Worm (Caenorhabditis elegans) whole organism, early embryonic: ENCODE data around the gene T06A10.2.

Experiments
- B0310.2 ChIP-seq: sonication (generic microtip); optimal IDR thresholded peaks from 2 replicates; lab custom pipeline; 2016; ENCODE audit warnings: mild to moderate bottlenecking, missing genetic modification characterization, missing compliant biosample characterization
- aly-1 ChIP-seq: sonication (generic microtip); optimal IDR thresholded peaks from 2 replicates; lab custom pipeline; 2016; ENCODE audit warnings: missing genetic modification characterization, missing compliant biosample characterization
- ama-1 ChIP-seq: fragments of 150-350 bp; optimal IDR thresholded peaks from 2 replicates; lab custom pipeline; 2014
- ceh-13 ChIP-seq: fragments of 200-800 bp; sonication (Bioruptor generic); optimal IDR thresholded peaks from 2 replicates; lab custom pipeline; 2018; ENCODE audit warnings: mild to moderate bottlenecking, missing genetic modification characterization, missing compliant biosample characterization
- hmg-4 ChIP-seq: fragments of 200-800 bp; sonication (Bioruptor generic); optimal IDR thresholded peaks from 2 replicates; lab custom pipeline; 2018; ENCODE audit warnings: mild to moderate bottlenecking, missing genetic modification characterization, missing compliant biosample characterization
- tra-4 ChIP-seq: sonication (generic microtip); optimal IDR thresholded peaks from 2 replicates; lab custom pipeline; 2017; ENCODE audit warnings: missing genetic modification characterization, missing compliant biosample characterization

DNA sequence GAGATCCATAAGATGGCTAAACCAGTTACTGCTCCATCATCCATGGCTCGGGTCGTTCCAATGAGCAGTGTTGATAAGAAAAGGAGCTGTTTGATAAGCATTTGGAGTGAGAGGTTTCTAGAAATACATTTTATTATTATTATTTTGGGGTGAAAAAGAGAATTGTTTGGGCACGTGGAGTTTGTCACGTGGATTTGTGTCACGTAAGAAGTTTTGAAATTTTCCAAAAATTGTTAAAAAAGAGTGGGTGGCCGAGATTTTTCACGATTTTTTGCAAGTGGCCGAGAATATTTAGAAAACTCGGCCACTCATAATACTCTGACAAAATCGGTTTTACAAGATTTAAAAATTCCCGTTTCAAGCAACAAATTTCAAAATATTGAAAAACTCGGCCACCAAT is 26.5 kb upstream of the T06A10.2 start, which contains the start of gene T06A10.106:
- TF ChIP-seq ceh-13 (GFP tag; lab: Kevin White, UChicago) (no peak), ama-1 (no peak), tra-4 (tag; lab: Kevin White, UChicago) (no peak), hmg-4 (GFP tag; lab: Kevin White, UChicago) (no peak), B0310.2 (tag; lab: Kevin White, UChicago) (no peak), aly-1 (tag; lab: Kevin White, UChicago) (no peak)
